Fruit fly (Drosophila melanogaster) S2 (cell line): ENCODE results near the gene Snap24.

Experiments
- CG8478 ChIP-seq: fragments of >200 bp; optimal IDR thresholded peaks from 2 replicates; lab custom pipeline; 2018
- CTCF ChIP-seq, 2 experiments: fragments of >200 bp; optimal IDR thresholded peaks; 2 replicates each; lab custom pipeline; 2018

- TF ChIP-seq CTCF (optimal IDR thresholded peaks at IDR 0.05; lab: Kevin White, UChicago) (no peak), CG8478 (no peak)
These were observed 21.6 kb upstream of the Snap24 start, which contains the start of the genes MtnA and CG8500 for dm6 chr3R:9784341-9785062.
